Worm (Caenorhabditis elegans) whole organism, midembryonic: ENCODE measurements around the gene T05A8.6.

Experiments used
- T22C8.4 ChIP-seq: fragments of 200-800 bp; sonication (Bioruptor generic); IDR thresholded peaks from 2 replicates; pipeline ENCODE4 v1.3.6; 2022; ENCODE audit warnings: missing genetic modification characterization, missing compliant biosample characterization
- flt-1 ChIP-seq: fragments of 200-800 bp; sonication (Bioruptor generic); IDR thresholded peaks from 2 replicates; pipeline ENCODE4 v1.3.6; 2022; ENCODE audit warnings: missing genetic modification characterization, missing compliant biosample characterization
- klf-2 ChIP-seq: fragments of 200-800 bp; sonication (Bioruptor generic); conservative IDR thresholded peaks from 2 replicates; pipeline ENCODE4 v1.3.6; 2022; ENCODE audit warnings: missing genetic modification reagents, missing genetic modification characterization, missing compliant biosample characterization
- med-1 ChIP-seq: sonication (generic microtip); optimal IDR thresholded peaks from 2 replicates; lab custom pipeline; 2017; ENCODE audit warnings: missing genetic modification characterization, mild to moderate bottlenecking, missing compliant biosample characterization, antibody characterized with exemption, missing genetic modification reagents; ENCODE audit not compliant: insufficient read depth
- ztf-23 ChIP-seq: fragments of 200-800 bp; sonication (Bioruptor generic); IDR thresholded peaks from 2 replicates; pipeline ENCODE4 v1.3.6; 2022; ENCODE audit warnings: missing genetic modification reagents, missing genetic modification characterization, missing compliant biosample characterization
- ztf-29 ChIP-seq: fragments of 200-800 bp; sonication (Bioruptor generic); IDR thresholded peaks from 2 replicates; pipeline ENCODE4 v1.3.6; 2022; ENCODE audit warnings: missing genetic modification reagents, missing genetic modification characterization, missing compliant biosample characterization

DNA sequence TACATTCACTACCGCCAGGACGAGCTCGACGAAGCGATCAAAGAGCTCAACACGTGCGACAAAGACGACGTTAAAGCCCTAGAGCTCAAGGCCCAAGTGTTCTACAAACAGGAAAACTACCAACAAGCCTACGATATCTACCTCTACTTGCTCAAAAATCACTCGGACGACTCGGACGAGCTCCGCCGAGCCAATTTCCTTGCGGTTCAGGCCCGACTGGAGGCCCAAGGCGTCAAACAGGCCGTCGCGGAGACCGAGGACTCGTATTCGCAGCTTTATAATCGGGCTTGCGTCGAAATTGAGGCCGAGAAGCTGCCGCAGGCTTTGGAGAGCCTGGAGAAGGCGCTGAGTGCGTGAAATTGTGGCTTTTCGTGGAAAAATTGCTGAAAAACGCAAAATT lies 48.3 kb upstream of the T05A8.6 start:
- TF ChIP-seq ztf-29 (GFP tag; lab: Robert Waterston, UW), result no peak
- TF ChIP-seq ztf-23 (GFP tag; lab: Robert Waterston, UW), result no peak
- TF ChIP-seq flt-1, result no peak
- TF ChIP-seq T22C8.4, result no peak
- TF ChIP-seq med-1 (GFP tag; lab: Kevin White, UChicago), result no peak
- TF ChIP-seq klf-2, result no peak
